Fruit fly (Drosophila melanogaster) whole organism, prepupa: ENCODE data around the gene CG2698.
A peak's percentile ranks its signal among the peaks of the same experiment; 100 is the strongest.

Experiments
- Blimp-1 ChIP-seq: fragments of 200-800 bp; sonication (Bioruptor generic); optimal IDR thresholded peaks from 3 replicates; lab custom pipeline; 2017; ENCODE audit warnings: missing biosample characterization, missing genetic modification characterization, mild to moderate bottlenecking, moderate library complexity, missing genetic modification reagents
- CG10631 ChIP-seq: fragments of 200-800 bp; sonication (Bioruptor generic); optimal IDR thresholded peaks from 2 replicates; lab custom pipeline; 2016; ENCODE audit warnings: missing biosample characterization, missing genetic modification characterization
- CG10669 ChIP-seq: fragments of 200-800 bp; sonication (Bioruptor generic); optimal IDR thresholded peaks from 3 replicates; lab custom pipeline; 2018; ENCODE audit warnings: missing biosample characterization, mild to moderate bottlenecking, missing genetic modification characterization, moderate library complexity
- CG11294 ChIP-seq: fragments of 200-800 bp; sonication (Bioruptor generic); IDR thresholded peaks from 2 replicates; pipeline ENCODE4 v1.3.6; 2022; ENCODE audit warnings: missing biosample characterization, missing genetic modification characterization
- CG11762 ChIP-seq: fragments of 200-800 bp; sonication (Bioruptor generic); optimal IDR thresholded peaks from 3 replicates; lab custom pipeline; 2016; ENCODE audit warnings: missing biosample characterization, missing genetic modification characterization; ENCODE audit not compliant: insufficient read depth
- CG11902 ChIP-seq: fragments of 200-800 bp; sonication (Bioruptor generic); optimal IDR thresholded peaks from 3 replicates; lab custom pipeline; 2016; ENCODE audit warnings: missing biosample characterization, missing genetic modification characterization
- CG15336 ChIP-seq: fragments of 200-800 bp; sonication (Bioruptor generic); IDR thresholded peaks from 2 replicates; pipeline ENCODE4 v1.3.6; 2022; ENCODE audit warnings: missing biosample characterization, missing genetic modification characterization
- CG1621 ChIP-seq: fragments of 200-800 bp; sonication (Bioruptor generic); optimal IDR thresholded peaks from 3 replicates; lab custom pipeline; 2018; ENCODE audit warnings: missing biosample characterization, mild to moderate bottlenecking, missing genetic modification characterization
- CG31627 ChIP-seq: fragments of 200-800 bp; sonication (Bioruptor generic); optimal IDR thresholded peaks from 3 replicates; lab custom pipeline; 2016; ENCODE audit warnings: missing biosample characterization, missing genetic modification characterization
- CG32006 ChIP-seq: fragments of 200-800 bp; sonication (Bioruptor generic); optimal IDR thresholded peaks from 3 replicates; lab custom pipeline; 2017; ENCODE audit warnings: missing biosample characterization, mild to moderate bottlenecking, missing genetic modification characterization
- CG34406 ChIP-seq: fragments of 200-800 bp; sonication (Bioruptor generic); optimal IDR thresholded peaks from 3 replicates; lab custom pipeline; 2016; ENCODE audit warnings: missing biosample characterization, missing genetic modification characterization
- CG3919 ChIP-seq: fragments of 200-800 bp; sonication (Bioruptor generic); optimal IDR thresholded peaks from 3 replicates; lab custom pipeline; 2016; ENCODE audit warnings: missing biosample characterization, missing genetic modification characterization
- CG6163 ChIP-seq: fragments of 200-800 bp; sonication (Bioruptor generic); IDR thresholded peaks from 3 replicates; pipeline ENCODE4 v1.3.6; 2022; ENCODE audit warnings: missing biosample characterization, missing genetic modification characterization
- CG6276 ChIP-seq: fragments of 200-800 bp; sonication (Bioruptor generic); optimal IDR thresholded peaks from 2 replicates; lab custom pipeline; 2017; ENCODE audit warnings: missing biosample characterization, mild to moderate bottlenecking, missing genetic modification characterization
- CG6808 ChIP-seq: fragments of 200-800 bp; sonication (Bioruptor generic); optimal IDR thresholded peaks from 3 replicates; lab custom pipeline; 2017; ENCODE audit warnings: missing biosample characterization, missing genetic modification characterization, mild to moderate bottlenecking, moderate library complexity, missing genetic modification reagents
- CG6854 ChIP-seq: fragments of 200-800 bp; sonication (Bioruptor generic); optimal IDR thresholded peaks from 2 replicates; lab custom pipeline; 2017; ENCODE audit warnings: missing biosample characterization, mild to moderate bottlenecking, missing genetic modification characterization
- CG7368 ChIP-seq: fragments of 200-800 bp; sonication (Bioruptor generic); optimal IDR thresholded peaks from 3 replicates; lab custom pipeline; 2016; ENCODE audit warnings: missing biosample characterization, missing genetic modification characterization
- CG8119 ChIP-seq: fragments of 200-800 bp; sonication (Bioruptor generic); IDR thresholded peaks from 3 replicates; pipeline ENCODE4 v1.3.6; 2022; ENCODE audit warnings: missing biosample characterization, missing genetic modification characterization
- CG8319 ChIP-seq: fragments of 200-800 bp; sonication (Bioruptor generic); optimal IDR thresholded peaks from 3 replicates; lab custom pipeline; 2016; ENCODE audit warnings: missing biosample characterization, missing genetic modification characterization
- CG8632 ChIP-seq: fragments of 200-800 bp; sonication (Bioruptor generic); optimal IDR thresholded peaks from 3 replicates; lab custom pipeline; 2016; ENCODE audit warnings: missing biosample characterization, missing genetic modification characterization
- Eip75B ChIP-seq: fragments of 200-800 bp; sonication (Bioruptor generic); optimal IDR thresholded peaks from 3 replicates; lab custom pipeline; 2016; ENCODE audit warnings: missing biosample characterization, missing genetic modification characterization
- Eip78C ChIP-seq: fragments of 200-800 bp; sonication (Bioruptor generic); peaks from one replicate; lab custom pipeline; 2016; ENCODE audit warnings: missing biosample characterization, missing genetic modification characterization
- Eip93F ChIP-seq: fragments of 200-800 bp; sonication (Bioruptor generic); optimal IDR thresholded peaks from 2 replicates; lab custom pipeline; 2016; ENCODE audit warnings: missing biosample characterization, mild to moderate bottlenecking, missing genetic modification characterization
- Ets96B ChIP-seq: fragments of 200-800 bp; optimal IDR thresholded peaks from 2 replicates; lab custom pipeline; 2019; ENCODE audit warnings: missing biosample characterization, mild to moderate bottlenecking, missing genetic modification characterization, moderate library complexity
- Gug ChIP-seq: fragments of 200-800 bp; sonication (Bioruptor generic); IDR thresholded peaks from 2 replicates; pipeline ENCODE4 v1.3.6; 2022; ENCODE audit warnings: missing biosample characterization, missing genetic modification characterization
- Hr38 ChIP-seq: sonication (Bioruptor generic); optimal IDR thresholded peaks from 2 replicates; lab custom pipeline; 2016; ENCODE audit warnings: missing biosample characterization, missing genetic modification characterization
- Hr39 ChIP-seq: fragments of 200-800 bp; sonication (Bioruptor generic); optimal IDR thresholded peaks from 2 replicates; lab custom pipeline; 2016; ENCODE audit warnings: missing biosample characterization, missing genetic modification characterization
- Hr4 ChIP-seq: fragments of 200-800 bp; sonication (Bioruptor generic); optimal IDR thresholded peaks from 3 replicates; lab custom pipeline; 2016; ENCODE audit warnings: missing biosample characterization, missing genetic modification characterization
- Met ChIP-seq: fragments of 200-800 bp; sonication (Bioruptor generic); optimal IDR thresholded peaks from 3 replicates; lab custom pipeline; 2016; ENCODE audit warnings: missing biosample characterization, missing genetic modification characterization
- OdsH ChIP-seq: fragments of 200-800 bp; sonication (Bioruptor generic); optimal IDR thresholded peaks from 3 replicates; lab custom pipeline; 2016; ENCODE audit warnings: missing biosample characterization, missing genetic modification characterization
- Sox102F ChIP-seq: fragments of 200-800 bp; sonication (Bioruptor generic); optimal IDR thresholded peaks from 2 replicates; lab custom pipeline; 2016; ENCODE audit warnings: missing biosample characterization, mild to moderate bottlenecking, missing genetic modification characterization
- Sox15 ChIP-seq: fragments of 200-800 bp; sonication (Bioruptor generic); optimal IDR thresholded peaks from 3 replicates; lab custom pipeline; 2016; ENCODE audit warnings: missing biosample characterization, missing genetic modification characterization
- achi ChIP-seq: fragments of 200-800 bp; sonication (Bioruptor generic); optimal IDR thresholded peaks from 3 replicates; lab custom pipeline; 2016; ENCODE audit warnings: missing biosample characterization, missing genetic modification characterization
- acj6 ChIP-seq: fragments of 200-800 bp; sonication (Bioruptor generic); optimal IDR thresholded peaks from 3 replicates; lab custom pipeline; 2016; ENCODE audit warnings: missing biosample characterization, missing genetic modification characterization
- dac ChIP-seq: fragments of 200-800 bp; sonication (Bioruptor generic); optimal IDR thresholded peaks from 2 replicates; lab custom pipeline; 2017; ENCODE audit warnings: missing biosample characterization, mild to moderate bottlenecking, missing genetic modification characterization
- eg ChIP-seq: fragments of 200-800 bp; sonication (Bioruptor generic); IDR thresholded peaks from 3 replicates; pipeline ENCODE4 v1.3.6; 2022; ENCODE audit warnings: missing biosample characterization, missing genetic modification characterization
- esn ChIP-seq: fragments of 200-800 bp; sonication (Bioruptor generic); optimal IDR thresholded peaks from 2 replicates; lab custom pipeline; 2016; ENCODE audit warnings: missing biosample characterization, mild to moderate bottlenecking, missing genetic modification characterization, moderate library complexity
- fd59A ChIP-seq: fragments of 200-800 bp; sonication (Bioruptor generic); optimal IDR thresholded peaks from 2 replicates; lab custom pipeline; 2017; ENCODE audit warnings: missing biosample characterization, mild to moderate bottlenecking, missing genetic modification characterization, missing genetic modification reagents
- fkh ChIP-seq: fragments of 200-800 bp; sonication (Bioruptor generic); optimal IDR thresholded peaks from 3 replicates; lab custom pipeline; 2017; ENCODE audit warnings: missing biosample characterization, mild to moderate bottlenecking, missing genetic modification characterization, moderate library complexity
- lz ChIP-seq: fragments of 200-800 bp; sonication (Bioruptor generic); optimal IDR thresholded peaks from 3 replicates; lab custom pipeline; 2016; ENCODE audit warnings: missing biosample characterization, missing genetic modification characterization
- pdm3 ChIP-seq: fragments of 200-800 bp; sonication (Bioruptor generic); optimal IDR thresholded peaks from 3 replicates; lab custom pipeline; 2016; ENCODE audit warnings: missing biosample characterization, missing genetic modification characterization
- spab ChIP-seq: fragments of 200-800 bp; sonication (Bioruptor generic); optimal IDR thresholded peaks from 2 replicates; lab custom pipeline; 2017; ENCODE audit warnings: missing biosample characterization, mild to moderate bottlenecking, missing genetic modification characterization, missing genetic modification reagents
- svp ChIP-seq: fragments of 200-800 bp; sonication (Bioruptor generic); peaks from one replicate; lab custom pipeline; 2016; ENCODE audit warnings: missing biosample characterization, missing genetic modification characterization
- topi ChIP-seq: fragments of 200-800 bp; sonication (Bioruptor generic); optimal IDR thresholded peaks from 3 replicates; lab custom pipeline; 2016; ENCODE audit warnings: missing biosample characterization, missing genetic modification characterization
- vri ChIP-seq: fragments of 200-800 bp; sonication (Bioruptor generic); optimal IDR thresholded peaks from 3 replicates; lab custom pipeline; 2016; ENCODE audit warnings: missing biosample characterization, mild to moderate bottlenecking, missing genetic modification characterization

CG2698 gene

DNA sequence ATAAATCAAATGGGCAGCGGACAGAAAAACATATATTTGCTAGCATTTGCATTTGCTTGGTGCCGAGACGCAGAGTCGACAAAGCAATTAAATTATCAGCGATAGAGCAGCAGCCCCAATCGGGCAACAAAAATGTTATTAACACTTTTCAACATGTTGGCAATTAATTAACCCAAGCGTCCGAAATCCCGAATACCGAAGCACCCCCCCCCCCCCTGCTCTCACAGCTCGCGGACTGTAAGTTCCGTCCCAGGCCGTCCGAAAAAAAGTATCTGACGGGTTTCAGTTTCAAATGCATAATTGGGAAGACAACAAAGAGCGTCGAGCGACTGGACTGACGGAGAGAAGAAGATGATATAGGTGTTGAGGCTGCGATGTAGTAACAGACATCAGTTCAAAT, 11.1 kb upstream of the CG2698 start:
- TF ChIP-seq eg (GFP tag; lab: Robert Waterston, UW) (0 out of 3 replicates have a peak, but pooled peaks have one; percentile 17), acj6 (no peak), CG3919 (GFP tag; lab: Kevin White, UChicago) (no peak)

DNA sequence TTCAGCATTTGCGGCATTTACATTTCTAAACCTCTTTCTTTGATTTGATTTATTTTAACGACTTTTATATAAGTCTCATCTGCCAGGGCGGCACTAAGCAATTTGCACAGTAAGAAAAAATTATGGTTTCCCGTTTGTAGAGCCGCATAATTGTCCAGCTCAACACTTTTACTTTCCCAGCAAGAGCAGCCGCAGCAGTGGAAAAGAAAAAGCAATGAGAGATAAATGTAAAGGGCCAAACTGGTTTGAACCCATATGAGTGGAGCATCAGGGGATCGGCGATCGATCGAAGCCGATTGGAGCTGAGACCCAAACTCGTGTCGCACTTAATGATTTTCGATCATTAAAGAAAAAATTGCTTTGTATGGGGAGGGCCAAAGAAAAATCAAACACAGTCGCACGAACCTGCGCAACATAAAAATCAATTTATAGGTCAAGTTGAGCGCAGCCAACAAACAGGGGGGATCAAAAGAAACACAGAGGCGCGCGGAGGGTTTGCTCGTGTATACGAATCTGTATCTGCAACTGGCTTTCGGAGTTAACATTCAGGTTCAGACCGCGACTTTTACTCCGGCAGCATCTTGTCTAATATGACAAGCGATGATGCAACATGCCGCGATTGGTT, 10.5 kb upstream of the CG2698 start:
- peak; percentile 92 for TF ChIP-seq Blimp-1 (GFP tag; lab: Kevin White, UChicago)
- TF ChIP-seq CG10631 (GFP tag; lab: Kevin White, UChicago) = no peak

DNA sequence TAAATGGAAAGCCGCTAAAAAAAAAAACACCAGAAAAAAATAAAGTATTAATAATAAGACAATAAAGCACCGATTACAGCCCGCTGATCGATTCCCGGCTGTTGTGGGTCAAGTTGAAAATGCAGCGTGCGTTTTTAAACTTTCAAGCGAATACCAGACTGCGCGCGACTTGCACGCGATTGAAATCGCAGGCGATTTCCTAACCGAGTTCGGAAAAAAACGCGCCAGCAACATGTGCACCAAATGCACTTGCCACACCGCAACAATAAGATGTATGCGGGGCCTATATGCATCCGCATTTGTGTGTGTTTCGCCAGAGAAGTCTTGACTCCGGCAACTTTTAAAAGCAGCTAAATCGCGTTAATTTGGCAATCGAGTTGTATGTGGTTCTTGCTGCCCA, 9.9 kb upstream of the CG2698 start:
- TF ChIP-seq CG8119 (0 out of 3 replicates have a peak, but pooled peaks have one; percentile 20), svp (no peak), eg (GFP tag; lab: Robert Waterston, UW) (peak; percentile 38; the same call in 1 of the 3 replicates), Sox15 (GFP tag; lab: Kevin White, UChicago) (no peak), CG1621 (no peak), CG11902 (no peak)

DNA sequence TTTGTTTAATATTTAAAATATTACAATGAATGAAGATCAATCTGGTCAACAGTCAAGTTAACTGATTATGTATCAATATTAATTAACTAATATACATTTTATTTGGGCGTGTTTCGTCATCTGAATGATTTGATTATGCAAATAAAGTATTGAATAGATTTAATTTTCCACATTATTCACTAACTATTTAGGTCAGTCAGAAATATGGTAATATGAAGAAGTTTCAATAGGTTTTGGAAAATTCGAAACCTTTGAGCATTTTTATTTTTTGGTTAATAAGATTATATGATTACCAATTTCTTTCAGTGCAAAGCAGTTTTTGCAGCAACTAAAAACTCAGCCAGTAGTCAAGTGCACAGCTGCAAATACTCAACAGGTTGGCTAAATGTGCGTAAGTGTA, 9.3 kb upstream of the CG2698 start:
- TF ChIP-seq Hr38 (GFP tag; lab: Kevin White, UChicago) (no peak), Blimp-1 (GFP tag; lab: Kevin White, UChicago) (no peak), OdsH (peak; percentile 30), CG11902 (no peak), dac (GFP tag; lab: Kevin White, UChicago) (no peak), CG7368 (no peak), acj6 (no peak), CG31627 (no peak), fkh (GFP tag; lab: Kevin White, UChicago) (no peak), Hr39 (no peak), Sox102F (GFP tag; lab: Kevin White, UChicago) (no peak), CG15336 (GFP tag; lab: Robert Waterston, UW) (peak; percentile 55; the same call in 1 of the 2 replicates), CG34406 (GFP tag; lab: Kevin White, UChicago) (no peak), CG32006 (GFP tag; lab: Kevin White, UChicago) (peak; percentile 82), spab (GFP tag; lab: Kevin White, UChicago) (no peak), CG10631 (GFP tag; lab: Kevin White, UChicago) (no peak), CG6854 (GFP tag; lab: Kevin White, UChicago) (no peak), CG10669 (no peak), Eip78C (peak; percentile 75), pdm3 (GFP tag; lab: Kevin White, UChicago) (no peak), topi (GFP tag; lab: Kevin White, UChicago) (no peak), Eip93F (GFP tag; lab: Kevin White, UChicago) (no peak), achi (peak; percentile 24), esn (GFP tag; lab: Kevin White, UChicago) (no peak), CG11294 (no peak), lz (no peak), vri (GFP tag; lab: Kevin White, UChicago) (no peak), Ets96B (no peak), Eip75B (GFP tag; lab: Kevin White, UChicago) (no peak), CG6163 (GFP tag; lab: Robert Waterston, UW) (0 out of 3 replicates have a peak, but pooled peaks have one; percentile 24), svp (no peak), CG6276 (GFP tag; lab: Kevin White, UChicago) (peak; percentile 67), Gug (GFP tag; lab: Robert Waterston, UW) (no peak), Met (no peak), CG8119 (peak; percentile 33; the same call in 2 of the 3 replicates), CG6808 (no peak), fd59A (GFP tag; lab: Kevin White, UChicago) (no peak), CG8632 (GFP tag; lab: Kevin White, UChicago) (no peak), CG3919 (GFP tag; lab: Kevin White, UChicago) (peak; percentile 4), CG11762 (GFP tag; lab: Kevin White, UChicago) (peak; percentile 16), CG8319 (GFP tag; lab: Kevin White, UChicago) (no peak), CG1621 (no peak), Hr4 (GFP tag; lab: Kevin White, UChicago) (peak; percentile 54)
